Fruit fly (Drosophila melanogaster): ENCODE data around the gene Sarm.
A peak's percentile ranks its signal among the peaks of the same experiment; 100 is the strongest.

Sarm gene

DNA sequence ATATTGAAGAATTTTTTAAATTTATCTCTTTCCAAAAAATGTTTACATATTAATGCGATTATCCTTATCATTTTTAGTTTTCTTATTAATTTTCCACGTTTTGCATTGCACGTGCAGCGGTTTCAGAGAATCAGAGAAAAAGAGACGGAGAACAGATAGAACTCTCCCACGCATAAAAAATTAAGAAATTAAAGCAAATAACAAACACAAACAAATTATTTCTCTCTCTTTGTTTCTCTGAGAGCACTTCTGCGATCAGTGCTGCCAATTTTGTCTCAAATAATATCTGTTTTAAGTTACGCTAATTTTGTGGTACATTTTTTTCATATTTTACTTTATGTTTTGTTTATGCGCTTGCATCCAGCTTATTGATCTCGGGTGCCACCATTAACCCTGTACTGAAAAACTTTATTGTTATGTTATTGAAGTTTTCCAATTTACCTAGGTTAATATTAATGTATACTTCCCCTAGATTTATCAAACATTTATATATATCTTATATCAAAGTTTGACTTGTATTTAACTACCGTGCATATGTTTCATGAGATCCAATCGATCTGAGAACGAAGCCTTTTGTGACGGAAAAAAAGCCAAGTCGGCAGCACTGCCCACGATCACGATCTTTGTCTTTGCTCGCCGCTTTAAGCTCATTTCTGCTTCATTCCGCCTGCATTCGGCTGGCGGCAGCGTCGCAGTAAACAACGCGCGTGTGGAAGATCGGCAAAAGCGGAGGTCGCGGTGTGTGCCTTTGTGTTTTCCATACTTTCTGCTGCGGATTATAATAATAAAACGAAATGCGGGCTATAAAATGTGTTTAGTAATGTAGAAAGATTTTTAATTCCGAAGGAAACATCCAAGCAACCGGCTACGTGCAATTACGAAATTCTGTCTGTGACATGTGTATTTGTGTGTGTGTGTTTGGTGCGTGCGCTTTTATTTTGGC, at the start of gene Sarm:
Gene Sarm, plus strand, starts transcription at position 661 of the 943 bp plus-strand sequence.
- no peak for TF ChIP-seq usp (GFP tag; optimal IDR thresholded peaks at IDR 0.05)
- no peak for TF ChIP-seq psq (optimal IDR thresholded peaks at IDR 0.05)
- TF ChIP-seq Dll (optimal IDR thresholded peaks at IDR 0.05) = no peak
- TF ChIP-seq pan (optimal IDR thresholded peaks at IDR 0.05) = no peak
- no peak for TF ChIP-seq EcR (GFP tag; optimal IDR thresholded peaks at IDR 0.05)
- TF ChIP-seq CG8478 (optimal IDR thresholded peaks at IDR 0.05) = no peak

DNA sequence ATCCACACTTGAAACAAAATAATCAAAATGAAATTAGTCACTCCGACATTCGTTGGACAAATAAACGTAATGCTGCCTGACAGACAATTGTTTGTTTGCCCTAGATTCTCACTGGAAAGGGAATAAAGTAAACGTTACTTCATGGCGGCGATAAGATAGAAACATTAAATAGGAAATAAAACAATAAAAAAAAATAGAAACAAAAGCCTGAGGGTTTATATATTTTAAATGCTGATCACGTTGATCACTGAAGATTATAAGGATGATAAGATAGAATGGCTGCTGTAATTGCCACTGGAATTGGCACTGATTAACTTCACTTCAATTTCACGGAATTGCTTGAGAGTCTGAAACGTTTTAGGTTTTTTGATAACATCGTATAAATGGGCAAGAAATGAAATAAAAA, 45.0 kb upstream of the Sarm start:
- TF ChIP-seq Dll (optimal IDR thresholded peaks at IDR 0.05) (no peak), EcR (GFP tag; optimal IDR thresholded peaks at IDR 0.05) (no peak), psq (optimal IDR thresholded peaks at IDR 0.05) (no peak), usp (GFP tag; optimal IDR thresholded peaks at IDR 0.05) (no peak), pan (optimal IDR thresholded peaks at IDR 0.05) (no peak), CG8478 (optimal IDR thresholded peaks at IDR 0.05) (no peak)

DNA sequence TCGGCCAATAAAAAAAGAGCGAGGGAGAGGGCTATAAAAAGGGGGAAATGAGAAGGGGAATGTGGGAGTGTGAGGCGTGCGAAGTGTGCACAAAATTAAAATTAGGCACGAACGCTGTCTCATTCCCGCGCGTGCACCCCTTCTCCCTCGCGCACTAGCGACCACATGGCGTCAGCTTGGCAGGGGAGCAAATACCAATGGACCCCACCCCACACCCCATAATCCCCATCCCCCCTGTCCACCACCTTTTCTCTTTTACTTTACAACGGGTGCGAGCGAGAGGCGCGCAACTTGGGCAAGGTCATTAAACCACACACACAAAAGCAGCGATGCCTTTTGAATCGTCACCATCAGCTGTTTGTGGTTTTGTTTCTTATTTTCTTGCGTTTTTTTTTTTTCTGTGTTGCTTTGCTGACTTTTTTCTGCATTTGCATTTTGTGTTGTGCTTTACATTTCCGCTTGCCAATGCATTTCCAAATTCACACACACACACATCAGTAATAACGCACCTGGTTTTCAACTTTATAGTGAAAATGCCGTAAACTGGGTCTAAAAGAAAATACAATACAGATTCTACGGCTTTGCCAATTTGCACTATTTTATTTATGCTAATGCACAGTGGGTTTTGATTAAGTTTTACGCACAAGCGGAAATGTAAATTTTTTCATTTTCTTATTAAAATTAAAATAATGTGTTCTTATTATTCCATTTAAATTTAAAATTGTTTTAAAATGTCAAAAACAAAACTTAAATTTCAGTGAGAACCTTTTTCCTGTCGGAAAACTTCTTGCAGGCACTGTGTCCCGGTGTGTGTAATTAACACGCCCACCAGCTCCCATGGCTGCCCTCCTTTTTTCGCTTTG, 39.2 kb upstream of the Sarm start:
- TF ChIP-seq Dll (optimal IDR thresholded peaks at IDR 0.05) = no peak
- peak; percentile 68 to 83 for TF ChIP-seq EcR (GFP tag; optimal IDR thresholded peaks at IDR 0.05)
- no peak for TF ChIP-seq usp (GFP tag; optimal IDR thresholded peaks at IDR 0.05)
- TF ChIP-seq CG8478 (optimal IDR thresholded peaks at IDR 0.05) = no peak

DNA sequence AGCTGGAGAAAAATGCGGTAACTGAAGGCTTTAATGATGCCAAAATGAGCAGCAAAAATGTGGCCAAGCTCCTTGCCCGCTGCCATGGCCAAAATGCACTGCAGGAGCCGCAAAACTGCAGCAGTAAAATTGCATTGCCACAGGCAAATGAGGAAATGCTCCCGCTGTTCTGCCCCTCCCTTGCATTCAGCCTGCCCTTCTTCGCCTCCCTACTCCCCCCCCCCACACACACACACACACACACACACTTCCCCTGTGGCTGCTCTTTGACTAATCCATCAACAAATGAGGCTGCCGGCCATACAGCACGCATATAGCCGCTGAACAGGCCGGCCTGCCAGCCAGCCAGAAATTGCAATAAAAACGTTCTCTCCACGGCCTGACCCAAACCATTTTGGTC, 36.5 kb upstream of the Sarm start:
- no peak for TF ChIP-seq EcR (GFP tag; optimal IDR thresholded peaks at IDR 0.05)
- peak; percentile 77 for TF ChIP-seq Dll (optimal IDR thresholded peaks at IDR 0.05)
- TF ChIP-seq psq (optimal IDR thresholded peaks at IDR 0.05) = no peak
- no peak for TF ChIP-seq usp (GFP tag; optimal IDR thresholded peaks at IDR 0.05)
- no peak for TF ChIP-seq pan (optimal IDR thresholded peaks at IDR 0.05)
- no peak for TF ChIP-seq CG8478 (optimal IDR thresholded peaks at IDR 0.05)

DNA sequence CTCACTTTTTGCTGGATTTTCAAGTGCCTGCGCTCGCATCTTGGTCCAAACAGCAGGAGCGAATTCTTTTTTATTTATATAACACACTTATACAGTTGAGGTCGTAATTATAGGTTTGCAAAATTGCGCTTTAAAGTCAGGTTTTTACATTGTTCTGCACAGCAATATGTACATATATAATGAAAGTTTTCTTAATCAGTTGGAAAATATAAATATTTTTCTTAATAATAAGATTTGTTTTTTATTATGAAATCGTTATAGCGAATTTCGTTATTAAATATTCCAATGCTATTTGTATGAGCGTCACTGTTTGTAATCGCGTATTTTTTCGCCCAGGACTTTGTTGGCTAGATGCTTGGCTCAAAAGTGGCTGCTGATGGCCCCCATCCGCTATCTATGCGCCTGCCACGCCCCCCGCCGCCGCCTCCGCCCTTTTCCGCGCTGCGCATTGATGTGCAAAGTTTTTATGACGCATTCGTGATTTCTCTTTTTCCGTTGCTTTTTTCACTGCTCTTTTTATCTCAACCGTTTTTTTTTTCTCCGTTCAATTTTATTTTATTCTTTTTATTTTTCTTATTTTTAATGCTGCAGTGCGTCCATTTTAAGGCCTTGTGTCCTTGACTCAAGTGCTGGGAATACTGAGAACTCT, 35.9 kb upstream of the Sarm start:
- TF ChIP-seq CG8478 (optimal IDR thresholded peaks at IDR 0.05) (no peak), EcR (GFP tag; optimal IDR thresholded peaks at IDR 0.05) (no peak), usp (GFP tag; optimal IDR thresholded peaks at IDR 0.05) (no peak), pan (optimal IDR thresholded peaks at IDR 0.05) (no peak), Dll (optimal IDR thresholded peaks at IDR 0.05) (no peak), psq (optimal IDR thresholded peaks at IDR 0.05) (no peak)

DNA sequence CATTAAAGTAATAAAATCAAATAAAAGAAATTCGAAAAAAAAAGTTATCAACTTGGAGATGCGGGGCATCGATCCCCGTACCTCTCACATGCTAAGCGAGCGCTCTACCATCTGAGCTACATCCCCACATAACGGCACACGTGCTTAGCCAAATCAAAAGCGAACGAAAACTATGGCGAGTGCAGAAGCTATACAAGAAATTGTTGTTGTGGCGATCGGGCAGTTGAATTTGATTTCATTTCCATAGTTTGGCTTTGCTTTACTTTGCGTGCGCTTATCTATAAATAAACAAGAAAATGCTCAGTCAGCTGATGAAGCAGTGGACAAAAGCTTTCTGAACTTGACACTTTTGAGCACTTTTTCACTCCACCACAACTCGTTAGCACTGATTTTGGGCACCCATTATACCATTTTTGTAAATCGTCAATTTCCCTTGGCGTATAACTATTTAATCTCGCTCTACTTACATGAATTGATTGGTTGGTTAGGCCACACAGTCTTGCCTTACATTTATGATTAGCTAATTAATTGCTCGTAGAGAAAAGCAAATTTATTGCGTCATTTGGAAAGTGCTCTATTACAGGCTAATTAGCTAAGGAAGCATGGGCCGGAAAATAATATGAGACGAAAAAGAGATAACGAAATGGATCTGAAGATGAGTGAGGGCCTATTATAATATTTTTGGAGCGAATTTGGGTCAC, 35.0 kb upstream of the Sarm start:
- TF ChIP-seq psq (optimal IDR thresholded peaks at IDR 0.05) = no peak
- no peak for TF ChIP-seq CG8478 (optimal IDR thresholded peaks at IDR 0.05)
- no peak for TF ChIP-seq usp (GFP tag; optimal IDR thresholded peaks at IDR 0.05)
- no peak for TF ChIP-seq pan (optimal IDR thresholded peaks at IDR 0.05)
- no peak for TF ChIP-seq EcR (GFP tag; optimal IDR thresholded peaks at IDR 0.05)
- TF ChIP-seq Dll (optimal IDR thresholded peaks at IDR 0.05) = no peak

DNA sequence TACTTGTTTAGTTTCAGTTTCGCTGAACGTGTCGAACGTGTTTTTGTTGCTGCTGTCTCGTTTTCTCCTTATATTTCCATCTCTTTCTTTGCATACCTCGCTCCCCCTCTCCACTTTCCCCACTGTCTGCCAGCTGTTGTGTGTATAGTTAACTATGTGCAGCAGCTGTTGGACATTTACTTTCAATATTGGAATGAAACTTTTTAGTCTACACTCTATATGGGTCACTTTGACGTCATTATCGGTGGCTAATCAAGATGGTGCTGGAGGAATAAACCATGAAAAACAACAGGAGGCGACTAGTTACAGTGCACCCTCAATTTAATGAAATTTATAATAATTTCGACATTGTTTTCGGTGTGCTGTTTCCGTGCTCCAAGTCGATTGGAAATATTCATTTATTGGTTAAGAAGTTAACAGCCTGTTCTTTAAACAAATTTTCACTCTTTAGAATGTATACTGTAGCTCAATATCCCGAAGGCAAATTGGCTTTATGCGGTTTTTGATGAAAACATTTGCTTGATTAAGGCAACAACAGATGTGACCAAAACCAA, 34.4 kb upstream of the Sarm start:
- TF ChIP-seq CG8478 (optimal IDR thresholded peaks at IDR 0.05) (no peak), EcR (GFP tag; optimal IDR thresholded peaks at IDR 0.05) (no peak), Dll (optimal IDR thresholded peaks at IDR 0.05) (no peak), psq (optimal IDR thresholded peaks at IDR 0.05) (no peak), usp (GFP tag; optimal IDR thresholded peaks at IDR 0.05) (no peak), pan (optimal IDR thresholded peaks at IDR 0.05) (no peak)

DNA sequence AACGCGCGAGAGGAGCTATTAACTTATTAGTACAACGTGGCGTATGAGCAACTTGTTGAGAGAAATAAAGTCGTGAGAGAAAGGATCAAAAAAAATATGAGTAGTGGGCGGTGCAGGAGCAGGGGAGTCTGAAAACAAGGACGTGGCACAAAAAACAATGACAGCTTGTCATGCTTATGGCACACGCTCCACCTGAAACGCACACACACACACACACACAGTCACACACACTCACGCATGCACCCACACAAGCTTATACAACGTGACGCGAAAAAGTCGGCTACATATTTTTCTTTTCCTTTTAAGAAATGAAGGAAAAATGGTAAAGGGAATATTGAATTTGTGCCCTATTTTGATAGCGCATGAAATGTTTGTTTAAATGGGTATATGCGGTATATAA, 32.2 kb upstream of the Sarm start:
- TF ChIP-seq pan (optimal IDR thresholded peaks at IDR 0.05) (no peak), EcR (GFP tag; optimal IDR thresholded peaks at IDR 0.05) (no peak), Dll (optimal IDR thresholded peaks at IDR 0.05) (no peak), psq (optimal IDR thresholded peaks at IDR 0.05) (no peak), usp (GFP tag; optimal IDR thresholded peaks at IDR 0.05) (no peak), CG8478 (optimal IDR thresholded peaks at IDR 0.05) (no peak)

DNA sequence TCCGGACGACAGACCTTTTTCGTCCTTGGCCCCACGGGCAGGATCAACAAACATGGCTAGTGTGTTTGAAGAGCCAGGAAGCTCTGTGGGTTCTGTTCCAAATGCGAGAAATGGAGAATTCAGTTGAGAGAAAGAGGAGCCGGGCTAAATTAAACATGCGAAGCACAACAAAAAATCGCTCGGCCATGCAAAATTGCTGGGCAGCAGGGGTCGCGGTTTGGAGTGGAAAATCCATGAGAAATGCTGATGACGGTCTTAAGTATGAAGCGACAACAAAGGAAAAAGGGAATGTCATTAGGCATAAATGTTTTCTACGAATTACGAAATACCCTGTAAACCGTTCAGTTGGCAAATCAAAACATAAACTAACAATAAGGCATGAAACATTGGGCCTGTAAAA, 30.6 kb upstream of the Sarm start:
- TF ChIP-seq psq (optimal IDR thresholded peaks at IDR 0.05) (no peak), CG8478 (optimal IDR thresholded peaks at IDR 0.05) (no peak), Dll (optimal IDR thresholded peaks at IDR 0.05) (no peak), pan (optimal IDR thresholded peaks at IDR 0.05) (no peak), EcR (GFP tag; optimal IDR thresholded peaks at IDR 0.05) (no peak), usp (GFP tag; optimal IDR thresholded peaks at IDR 0.05) (no peak)

DNA sequence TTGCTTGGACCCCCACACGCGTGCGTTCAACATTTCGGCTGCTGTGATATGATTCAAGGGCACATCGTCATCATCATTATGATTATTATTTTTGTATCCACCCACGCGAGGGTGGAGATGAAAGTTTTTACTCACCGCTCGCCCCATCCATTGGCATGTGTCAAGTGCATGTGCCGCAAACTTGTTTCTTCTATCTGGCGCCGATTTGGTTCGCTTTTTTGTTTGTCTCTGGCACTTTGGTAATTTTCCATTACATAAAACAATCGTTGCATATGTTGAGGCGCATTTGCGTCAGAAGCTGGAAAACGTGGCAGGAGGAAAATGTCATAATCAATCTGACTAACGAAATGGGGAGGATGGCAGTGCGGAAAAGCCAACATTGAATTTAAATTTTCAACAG, 29.9 kb upstream of the Sarm start:
- TF ChIP-seq EcR (GFP tag; optimal IDR thresholded peaks at IDR 0.05) = no peak
- no peak for TF ChIP-seq CG8478 (optimal IDR thresholded peaks at IDR 0.05)
- no peak for TF ChIP-seq psq (optimal IDR thresholded peaks at IDR 0.05)
- TF ChIP-seq usp (GFP tag; optimal IDR thresholded peaks at IDR 0.05) = no peak
- no peak for TF ChIP-seq pan (optimal IDR thresholded peaks at IDR 0.05)
- TF ChIP-seq Dll (optimal IDR thresholded peaks at IDR 0.05) = no peak

DNA sequence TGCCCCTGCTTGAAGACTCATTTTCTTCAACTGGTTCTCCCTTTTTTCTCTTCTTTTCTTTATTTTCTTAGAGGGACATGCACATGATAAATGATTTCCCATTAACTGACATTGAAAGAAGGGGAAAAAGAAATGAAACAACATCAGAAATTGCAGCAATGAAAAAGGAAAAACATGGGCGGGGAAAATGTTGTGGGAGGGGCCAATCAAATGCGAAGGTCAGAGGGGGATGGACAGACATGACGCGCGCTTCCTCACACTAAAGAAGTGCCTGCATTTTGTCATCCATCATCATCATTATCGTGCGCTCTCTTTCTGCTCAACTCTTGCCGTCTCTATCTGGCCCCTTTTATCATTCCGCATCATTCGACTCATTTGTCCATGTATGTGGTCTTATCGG, 26.0 kb upstream of the Sarm start:
- TF ChIP-seq psq (optimal IDR thresholded peaks at IDR 0.05) = no peak
- no peak for TF ChIP-seq EcR (GFP tag; optimal IDR thresholded peaks at IDR 0.05)
- no peak for TF ChIP-seq CG8478 (optimal IDR thresholded peaks at IDR 0.05)
- TF ChIP-seq usp (GFP tag; optimal IDR thresholded peaks at IDR 0.05) = no peak

Measured in whole organism.